Fruit fly (Drosophila melanogaster) whole organism, embryonic: ENCODE data around the gene CG15431.

Experiments used
- CG11456 ChIP-seq: fragments of 200-800 bp; sonication (Bioruptor generic); IDR thresholded peaks from 3 replicates; pipeline ENCODE4 v1.3.6; 2022; ENCODE audit warnings: missing biosample characterization, missing genetic modification characterization
- CG11696 ChIP-seq: fragments of 200-800 bp; sonication (Bioruptor generic); IDR thresholded peaks from 2 replicates; pipeline ENCODE4 v1.3.6; 2022; ENCODE audit warnings: missing biosample characterization, missing genetic modification characterization
- CG12071 ChIP-seq: fragments of 200-800 bp; sonication (Bioruptor generic); optimal IDR thresholded peaks from 3 replicates; lab custom pipeline; 2018; ENCODE audit warnings: missing biosample characterization, mild to moderate bottlenecking, missing genetic modification characterization
- CG12219 ChIP-seq: fragments of 200-800 bp; sonication (Bioruptor generic); optimal IDR thresholded peaks from 3 replicates; lab custom pipeline; 2018; ENCODE audit warnings: missing biosample characterization, mild to moderate bottlenecking, missing genetic modification characterization
- CG12942 ChIP-seq: fragments of 200-800 bp; sonication (Bioruptor generic); optimal IDR thresholded peaks from 3 replicates; lab custom pipeline; 2016; ENCODE audit warnings: missing biosample characterization, missing genetic modification characterization
- CG14710 ChIP-seq: fragments of 200-800 bp; sonication (Bioruptor generic); optimal IDR thresholded peaks from 3 replicates; lab custom pipeline; 2019; ENCODE audit warnings: missing biosample characterization, mild to moderate bottlenecking, missing genetic modification characterization, moderate library complexity
- CG1647 ChIP-seq: fragments of 200-800 bp; sonication (Bioruptor generic); optimal IDR thresholded peaks from 3 replicates; lab custom pipeline; 2016; ENCODE audit warnings: missing biosample characterization, missing genetic modification characterization
- CG18599 ChIP-seq: fragments of 200-800 bp; sonication (Bioruptor generic); optimal IDR thresholded peaks from 3 replicates; lab custom pipeline; 2017; ENCODE audit warnings: missing biosample characterization, missing genetic modification characterization, mild to moderate bottlenecking, moderate library complexity, missing genetic modification reagents
- CG2129 ChIP-seq: fragments of 200-800 bp; sonication (Bioruptor generic); IDR thresholded peaks from 2 replicates; pipeline ENCODE4 v1.3.6; 2022; ENCODE audit warnings: missing biosample characterization, missing genetic modification characterization; ENCODE audit not compliant: partially characterized antibody
- CG30020 ChIP-seq: fragments of 200-800 bp; optimal IDR thresholded peaks from 2 replicates; lab custom pipeline; 2019; ENCODE audit warnings: missing biosample characterization, mild to moderate bottlenecking, missing genetic modification characterization, moderate library complexity
- CG3407 ChIP-seq: fragments of 200-800 bp; sonication (Bioruptor generic); optimal IDR thresholded peaks from 2 replicates; lab custom pipeline; 2018; ENCODE audit warnings: missing biosample characterization, mild to moderate bottlenecking, missing genetic modification characterization
- CG3995 ChIP-seq: fragments of 200-800 bp; sonication (Bioruptor generic); optimal IDR thresholded peaks from 3 replicates; lab custom pipeline; 2016; ENCODE audit warnings: missing biosample characterization, missing genetic modification characterization
- CG4328 ChIP-seq: fragments of 200-800 bp; sonication (Bioruptor generic); optimal IDR thresholded peaks from 3 replicates; lab custom pipeline; 2017; ENCODE audit warnings: missing biosample characterization, missing genetic modification reagents, missing genetic modification characterization
- CG43689 ChIP-seq: fragments of 200-800 bp; sonication (Bioruptor generic); IDR thresholded peaks from 2 replicates; pipeline ENCODE4 v1.3.6; 2022; ENCODE audit warnings: missing biosample characterization, missing genetic modification characterization
- CG6654 ChIP-seq: fragments of 200-800 bp; sonication (Bioruptor generic); optimal IDR thresholded peaks from 2 replicates; lab custom pipeline; 2017; ENCODE audit warnings: missing biosample characterization, mild to moderate bottlenecking, missing genetic modification characterization
- CG8290 ChIP-seq, 3 experiments: fragments of 200-800 bp; sonication (Bioruptor generic); optimal IDR thresholded peaks; 2 replicates each; lab custom pipeline; 2016 to 2019; ENCODE audit warnings: missing biosample characterization in 3 of 3, missing genetic modification characterization in 3 of 3, mild to moderate bottlenecking in 2 of 3, moderate library complexity in 1 of 3
- CG9876 ChIP-seq: fragments of 200-800 bp; sonication (Bioruptor generic); optimal IDR thresholded peaks from 2 replicates; lab custom pipeline; 2016; ENCODE audit warnings: missing biosample characterization, missing genetic modification characterization
- Hmx ChIP-seq: fragments of 200-800 bp; sonication (Bioruptor generic); optimal IDR thresholded peaks from 2 replicates; lab custom pipeline; 2016; ENCODE audit warnings: missing biosample characterization, missing genetic modification characterization
- Hr51 ChIP-seq, 2 experiments: fragments of 200-800 bp; sonication (Bioruptor generic); optimal IDR thresholded peaks; 2 replicates in 1 of 2; 3 replicates in 1 of 2; lab custom pipeline; 2016 to 2018; ENCODE audit warnings: missing biosample characterization in 2 of 2, missing genetic modification characterization in 2 of 2, mild to moderate bottlenecking in 1 of 2, moderate library complexity in 1 of 2
- Jarid2 ChIP-seq: fragments of 200-800 bp; sonication (Bioruptor generic); optimal IDR thresholded peaks from 3 replicates; lab custom pipeline; 2017; ENCODE audit warnings: mild to moderate bottlenecking, missing biosample characterization, missing genetic modification reagents, missing genetic modification characterization
- NFAT ChIP-seq: fragments of 200-800 bp; sonication (Bioruptor generic); IDR thresholded peaks from 2 replicates; pipeline ENCODE4 v1.3.6; 2022; ENCODE audit warnings: missing biosample characterization, missing genetic modification characterization
- Neu2 ChIP-seq: fragments of 200-800 bp; sonication (Bioruptor generic); optimal IDR thresholded peaks from 3 replicates; lab custom pipeline; 2016; ENCODE audit warnings: missing biosample characterization, missing genetic modification characterization, borderline replicate concordance
- NfI ChIP-seq: fragments of 200-800 bp; sonication (Bioruptor generic); optimal IDR thresholded peaks from 3 replicates; lab custom pipeline; 2018; ENCODE audit warnings: missing biosample characterization, mild to moderate bottlenecking, missing genetic modification characterization, moderate library complexity
- Pdp1 ChIP-seq, 2 experiments: fragments of 200-800 bp; sonication (Bioruptor generic); optimal IDR thresholded peaks; 3 replicates each; lab custom pipeline; 2016; ENCODE audit warnings: missing biosample characterization in 2 of 2, missing genetic modification characterization in 2 of 2, mild to moderate bottlenecking in 1 of 2, moderate library complexity in 1 of 2
- TFAM ChIP-seq: fragments of 200-800 bp; sonication (Bioruptor generic); optimal IDR thresholded peaks from 2 replicates; lab custom pipeline; 2017; ENCODE audit warnings: missing biosample characterization, missing genetic modification characterization, inconsistent platforms
- Usf ChIP-seq: fragments of 200-800 bp; sonication (Bioruptor generic); optimal IDR thresholded peaks from 2 replicates; lab custom pipeline; 2017; ENCODE audit warnings: missing genotype, missing biosample characterization, missing genetic modification characterization
- Vsx1 ChIP-seq: fragments of 200-800 bp; sonication (Bioruptor generic); optimal IDR thresholded peaks from 2 replicates; lab custom pipeline; 2017; ENCODE audit warnings: missing biosample characterization, mild to moderate bottlenecking, missing genetic modification characterization, missing genetic modification reagents
- bowl ChIP-seq: fragments of 200-800 bp; sonication (Bioruptor generic); IDR thresholded peaks from 2 replicates; pipeline ENCODE4 v1.3.6; 2022; ENCODE audit warnings: missing biosample characterization, missing genetic modification characterization
- cas ChIP-seq: fragments of 200-800 bp; sonication (Bioruptor generic); IDR thresholded peaks from 2 replicates; pipeline ENCODE4 v1.3.6; 2022; ENCODE audit warnings: missing biosample characterization, missing genetic modification characterization
- chif ChIP-seq, 2 experiments: fragments of 200-800 bp; sonication (Bioruptor generic); optimal IDR thresholded peaks; 3 replicates each; lab custom pipeline; 2016; ENCODE audit warnings: missing biosample characterization in 2 of 2, missing genetic modification characterization in 2 of 2
- dan ChIP-seq: fragments of 200-800 bp; sonication (Bioruptor generic); IDR thresholded peaks from 2 replicates; pipeline ENCODE4 v1.3.6; 2022; ENCODE audit warnings: missing biosample characterization, missing genetic modification characterization
- dpn ChIP-seq, 2 experiments: fragments of 200-800 bp; sonication (Bioruptor generic); optimal IDR thresholded peaks; 3 replicates each; lab custom pipeline; 2016; ENCODE audit warnings: missing biosample characterization in 2 of 2, missing genetic modification characterization in 2 of 2
- ems ChIP-seq: fragments of 200-800 bp; sonication (Bioruptor generic); optimal IDR thresholded peaks from 3 replicates; lab custom pipeline; 2016; ENCODE audit warnings: missing biosample characterization, missing genetic modification characterization
- grn ChIP-seq: fragments of 200-800 bp; sonication (Bioruptor generic); optimal IDR thresholded peaks from 3 replicates; lab custom pipeline; 2017; ENCODE audit warnings: missing biosample characterization, missing genetic modification characterization
- gsb-n ChIP-seq: fragments of 200-800 bp; sonication (Bioruptor generic); optimal IDR thresholded peaks from 3 replicates; lab custom pipeline; 2018; ENCODE audit warnings: missing biosample characterization, mild to moderate bottlenecking, missing genetic modification characterization
- ham ChIP-seq: fragments of 200-800 bp; sonication (Bioruptor generic); IDR thresholded peaks from 2 replicates; pipeline ENCODE4 v1.3.6; 2022; ENCODE audit warnings: missing biosample characterization, missing genetic modification characterization
- her ChIP-seq: fragments of 200-800 bp; sonication (Bioruptor generic); optimal IDR thresholded peaks from 2 replicates; lab custom pipeline; 2016; ENCODE audit warnings: missing biosample characterization, missing genetic modification characterization
- hkb ChIP-seq, 2 experiments: fragments of 200-800 bp in 1 of 2; fragments of >200 bp in 1 of 2; sonication (Bioruptor generic) in 1 of 2; IDR thresholded peaks in 1 of 2; optimal IDR thresholded peaks in 1 of 2; 2 replicates each; pipeline versions ENCODE4 v1.3.6 to Lab custom; 2017 to 2022; ENCODE audit warnings: missing biosample characterization in 1 of 2, missing genetic modification characterization in 1 of 2
- insv ChIP-seq, 2 experiments: fragments of 200-800 bp; sonication (Bioruptor generic); optimal IDR thresholded peaks; 3 replicates each; lab custom pipeline; 2016 to 2018; ENCODE audit warnings: missing biosample characterization in 2 of 2, missing genetic modification characterization in 2 of 2
- klu ChIP-seq: fragments of 200-800 bp; sonication (Bioruptor generic); IDR thresholded peaks from 2 replicates; pipeline ENCODE4 v1.3.6; 2022; ENCODE audit warnings: missing biosample characterization, missing genetic modification characterization
- lilli ChIP-seq: fragments of 200-800 bp; sonication (Bioruptor generic); optimal IDR thresholded peaks from 3 replicates; lab custom pipeline; 2016; ENCODE audit warnings: missing biosample characterization, missing genetic modification characterization
- lmd ChIP-seq: fragments of 200-800 bp; sonication (Bioruptor generic); IDR thresholded peaks from 2 replicates; pipeline ENCODE4 v1.3.6; 2022; ENCODE audit warnings: missing biosample characterization, missing genetic modification characterization
- phol ChIP-seq: fragments of 200-800 bp; sonication (Bioruptor generic); optimal IDR thresholded peaks from 3 replicates; lab custom pipeline; 2018; ENCODE audit warnings: missing biosample characterization, mild to moderate bottlenecking, missing genetic modification characterization, moderate library complexity
- repo ChIP-seq: fragments of 200-800 bp; sonication (Bioruptor generic); optimal IDR thresholded peaks from 2 replicates; lab custom pipeline; 2016; ENCODE audit warnings: missing biosample characterization, missing genetic modification characterization
- scrt ChIP-seq: fragments of 200-800 bp; sonication (Bioruptor generic); optimal IDR thresholded peaks from 2 replicates; lab custom pipeline; 2018; ENCODE audit warnings: missing biosample characterization, mild to moderate bottlenecking, missing genetic modification characterization, moderate library complexity
- sr ChIP-seq: fragments of 200-800 bp; sonication (Bioruptor generic); IDR thresholded peaks from 3 replicates; pipeline ENCODE4 v1.3.6; 2022; ENCODE audit warnings: missing biosample characterization, missing genetic modification characterization
- tio ChIP-seq: fragments of 200-800 bp; sonication (Bioruptor generic); optimal IDR thresholded peaks from 2 replicates; lab custom pipeline; 2017; ENCODE audit warnings: missing biosample characterization, missing genetic modification characterization, inconsistent platforms
- vvl ChIP-seq: fragments of 200-800 bp; sonication (Bioruptor generic); IDR thresholded peaks from 2 replicates; pipeline ENCODE4 v1.3.6; 2022; ENCODE audit warnings: missing biosample characterization, missing genetic modification characterization
- z ChIP-seq: fragments of 200-800 bp; sonication (Bioruptor generic); IDR thresholded peaks from 3 replicates; pipeline ENCODE4 v1.3.6; 2022; ENCODE audit warnings: missing biosample characterization, missing genetic modification characterization

The CG15431 gene

DNA sequence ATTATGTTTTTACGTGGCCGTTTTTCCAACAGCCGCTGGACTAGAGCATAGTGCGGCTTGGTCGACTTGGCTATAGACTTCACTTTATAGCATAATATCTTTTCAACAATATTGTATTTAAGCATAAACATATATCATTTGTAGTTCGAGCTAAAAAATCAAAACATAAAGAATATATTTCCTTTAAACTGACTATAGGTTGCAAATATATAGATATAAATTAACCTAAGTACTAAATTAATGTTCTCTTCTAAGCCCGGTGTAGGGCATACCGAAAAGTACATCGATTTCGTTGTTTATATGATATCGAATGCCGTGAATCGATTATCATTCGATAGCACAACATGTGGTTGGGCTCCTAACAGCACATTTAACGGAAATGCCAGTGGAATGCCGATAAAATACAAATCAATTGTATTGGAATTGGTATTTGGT lies 7.5 kb upstream of the CG15431 start, which contains the start of gene MFS18 (continued):
- TF ChIP-seq NFAT (GFP tag; lab: Robert Waterston, UW) (peak; percentile 97), CG3995 (peak; percentile 77), ham (GFP tag; lab: Robert Waterston, UW) (peak; percentile 93), Hmx (GFP tag; lab: Kevin White, UChicago) (peak; percentile 79), phol (tag; lab: Kevin White, UChicago) (peak; percentile 99), CG1647 (peak; percentile 87), Neu2 (peak; percentile 81), TFAM (GFP tag; lab: Kevin White, UChicago) (peak; percentile 94), CG8290 (GFP tag; optimal IDR thresholded peaks at IDR 0.05; lab: Kevin White, UChicago) (peak; percentile 97), CG8290 (tag; optimal IDR thresholded peaks at IDR 0.05; lab: Kevin White, UChicago) (peak; percentile 20 to 78), CG12071 (GFP tag; lab: Kevin White, UChicago) (peak; percentile 97), grn (GFP tag; lab: Kevin White, UChicago) (peak; percentile 74), CG12942 (peak; percentile 96), scrt (peak; percentile 96), sr (GFP tag; lab: Robert Waterston, UW) (peak; percentile 95), CG2129 (GFP tag; lab: Robert Waterston, UW) (no peak; the same call in 1 of the 2 replicates), cas (GFP tag; lab: Robert Waterston, UW) (peak; percentile 98), bowl (GFP tag; lab: Robert Waterston, UW) (peak; percentile 96), dan (GFP tag; lab: Robert Waterston, UW) (peak; percentile 95), gsb-n (tag; lab: Kevin White, UChicago) (peak; percentile 97), lmd (GFP tag; lab: Robert Waterston, UW) (peak; percentile 98), Pdp1 (GFP tag; optimal IDR thresholded peaks at IDR 0.05; lab: Kevin White, UChicago) (peak; percentile 85 to 87), CG12219 (GFP tag; lab: Kevin White, UChicago) (peak; percentile 89), CG11456 (GFP tag; lab: Robert Waterston, UW) (peak; percentile 98), Hr51 (GFP tag; optimal IDR thresholded peaks at IDR 0.05; lab: Kevin White, UChicago) (peak; percentile 98 to 99), CG14710 (tag; lab: Kevin White, UChicago) (peak; percentile 99), CG4328 (GFP tag; lab: Kevin White, UChicago) (peak; percentile 91), z (GFP tag; lab: Robert Waterston, UW) (peak; percentile 77; the same call in 2 of the 3 replicates), hkb (optimal IDR thresholded peaks at IDR 0.05; lab: Kevin White, UChicago) (peak; percentile 67), hkb (GFP tag; IDR thresholded peaks at IDR 0.05; lab: Robert Waterston, UW) (peak; percentile 100), insv (GFP tag; optimal IDR thresholded peaks at IDR 0.05; lab: Kevin White, UChicago) (peak in 1 of 2 experiments; percentile 54), CG43689 (GFP tag; lab: Robert Waterston, UW) (peak; percentile 96), dpn (GFP tag; optimal IDR thresholded peaks at IDR 0.05; lab: Kevin White, UChicago) (peak; percentile 97 to 98), CG11696 (GFP tag; lab: Robert Waterston, UW) (peak; percentile 97), her (peak; percentile 69), repo (GFP tag; lab: Kevin White, UChicago) (peak; percentile 91), Vsx1 (GFP tag; lab: Kevin White, UChicago) (no peak), Usf (GFP tag; lab: Kevin White, UChicago) (peak; percentile 88), CG9876 (peak; percentile 60), Jarid2 (GFP tag; lab: Kevin White, UChicago) (peak; percentile 91), CG18599 (peak; percentile 99), ems (peak; percentile 95), chif (GFP tag; optimal IDR thresholded peaks at IDR 0.05; lab: Kevin White, UChicago) (peak; percentile 80 to 86), tio (GFP tag; lab: Kevin White, UChicago) (no peak), CG3407 (peak; percentile 90), vvl (GFP tag; lab: Robert Waterston, UW) (peak; percentile 100), lilli (GFP tag; lab: Kevin White, UChicago) (peak; percentile 99), klu (peak; percentile 96), CG30020 (tag; lab: Kevin White, UChicago) (peak; percentile 80), CG6654 (GFP tag; lab: Kevin White, UChicago) (peak; percentile 91), NfI (peak; percentile 92)
